Fruit fly (Drosophila melanogaster): ENCODE results near the gene CG7102.

dm6 chr2L:7912878-7913277, 25.6 kb upstream of the CG7102 start:
- TF ChIP-seq Hr96 (GFP tag; optimal IDR thresholded peaks at IDR 0.05) (no peak), CG1620 (GFP tag; optimal IDR thresholded peaks at IDR 0.05) (no peak), Clk (GFP tag; optimal IDR thresholded peaks at IDR 0.05) (no peak)
